Fruit fly (Drosophila melanogaster): ENCODE results near the gene CG14712.
A peak's percentile ranks its signal among the peaks of the same experiment; 100 is the strongest.

- peak; percentile 79 for TF ChIP-seq kay (GFP tag; ENCODE audit: borderline replicate concordance)
- peak; percentile 68 for TF ChIP-seq CG5204 (GFP tag; optimal IDR thresholded peaks at IDR 0.05)
These were observed 28.2 kb downstream of the CG14712 start for dm6 chr3R:11656614-11657216.
